Worm (Caenorhabditis elegans) whole organism, L2 larva: ENCODE results near the gene attf-2.
A peak's percentile ranks its signal among the peaks of the same experiment; 100 is the strongest.

Experiments used
- C34F6.9 ChIP-seq: fragments of 150-350 bp; optimal IDR thresholded peaks from 2 replicates; lab custom pipeline; 2014; ENCODE audit warnings: missing biosample characterization, missing genetic modification characterization
- R02D3.7 ChIP-seq: fragments of 150-350 bp; optimal IDR thresholded peaks from 2 replicates; lab custom pipeline; 2014; ENCODE audit warnings: missing biosample characterization, missing genetic modification characterization
- ZK546.5 ChIP-seq: sonication (generic microtip); optimal IDR thresholded peaks from 2 replicates; lab custom pipeline; 2017; ENCODE audit warnings: missing biosample characterization, missing genetic modification characterization
- alr-1 ChIP-seq: fragments of 150-350 bp; optimal IDR thresholded peaks from 2 replicates; lab custom pipeline; 2014; ENCODE audit warnings: missing biosample characterization, missing genetic modification characterization
- aly-2 ChIP-seq: fragments of 150-350 bp; optimal IDR thresholded peaks from 2 replicates; lab custom pipeline; 2014; ENCODE audit warnings: missing biosample characterization, missing genetic modification characterization
- blmp-1 ChIP-seq: sonication (generic microtip); optimal IDR thresholded peaks from 2 replicates; lab custom pipeline; 2017; ENCODE audit warnings: missing genetic modification characterization, mild to moderate bottlenecking, missing compliant biosample characterization, antibody characterized with exemption, moderate library complexity; ENCODE audit not compliant: insufficient read depth
- ceh-16 ChIP-seq: fragments of 150-350 bp; optimal IDR thresholded peaks from 2 replicates; lab custom pipeline; 2014; ENCODE audit warnings: missing biosample characterization, missing genetic modification characterization
- ceh-82 ChIP-seq: fragments of 150-350 bp; optimal IDR thresholded peaks from 2 replicates; lab custom pipeline; 2014; ENCODE audit warnings: missing biosample characterization, missing genetic modification characterization
- crh-2 ChIP-seq: sonication (generic microtip); optimal IDR thresholded peaks from 2 replicates; lab custom pipeline; 2017; ENCODE audit warnings: missing biosample characterization, missing genetic modification characterization
- egl-27 ChIP-seq: sonication (generic microtip); optimal IDR thresholded peaks from 3 replicates; lab custom pipeline; 2017; ENCODE audit warnings: missing biosample characterization, missing genetic modification reagents, missing genetic modification characterization
- elt-3 ChIP-seq: sonication (generic microtip); optimal IDR thresholded peaks from 2 replicates; lab custom pipeline; 2017; ENCODE audit warnings: missing biosample characterization, missing genetic modification characterization
- fos-1 ChIP-seq: fragments of 150-350 bp; optimal IDR thresholded peaks from 2 replicates; lab custom pipeline; 2014; ENCODE audit warnings: missing biosample characterization, missing genetic modification characterization
- gmeb-1 ChIP-seq: fragments of 150-350 bp; optimal IDR thresholded peaks from 2 replicates; lab custom pipeline; 2014; ENCODE audit warnings: missing biosample characterization, missing genetic modification characterization
- lin-11 ChIP-seq: fragments of 150-350 bp; sonication (generic microtip); optimal IDR thresholded peaks from 2 replicates; lab custom pipeline; 2014; ENCODE audit warnings: missing biosample characterization, missing genetic modification characterization, inconsistent platforms, mixed read lengths
- lin-13 ChIP-seq: fragments of 150-350 bp; optimal IDR thresholded peaks from 2 replicates; lab custom pipeline; 2014; ENCODE audit warnings: missing biosample characterization, missing genetic modification reagents, missing genetic modification characterization
- lin-39 ChIP-seq: fragments of 150-350 bp; optimal IDR thresholded peaks from 2 replicates; lab custom pipeline; 2014; ENCODE audit warnings: missing biosample characterization, missing genetic modification reagents, missing genetic modification characterization
- mab-5 ChIP-seq: fragments of 150-350 bp; optimal IDR thresholded peaks from 2 replicates; lab custom pipeline; 2014; ENCODE audit warnings: missing biosample characterization, missing genetic modification characterization
- nhr-10 ChIP-seq: sonication (generic microtip); optimal IDR thresholded peaks from 2 replicates; lab custom pipeline; 2017; ENCODE audit warnings: missing biosample characterization, missing genetic modification characterization
- nhr-11 ChIP-seq: fragments of 150-350 bp; optimal IDR thresholded peaks from 2 replicates; lab custom pipeline; 2014; ENCODE audit warnings: missing biosample characterization, missing genetic modification characterization
- nhr-21 ChIP-seq: fragments of 150-350 bp; optimal IDR thresholded peaks from 2 replicates; lab custom pipeline; 2014; ENCODE audit warnings: missing biosample characterization, missing genetic modification characterization
- nhr-23 ChIP-seq: fragments of 150-350 bp; optimal IDR thresholded peaks from 2 replicates; lab custom pipeline; 2014; ENCODE audit warnings: missing biosample characterization, missing genetic modification reagents, missing genetic modification characterization
- nhr-237 ChIP-seq: fragments of 150-350 bp; optimal IDR thresholded peaks from 2 replicates; lab custom pipeline; 2014; ENCODE audit warnings: missing biosample characterization, missing genetic modification characterization
- nhr-25 ChIP-seq: fragments of 150-350 bp; sonication (generic microtip); optimal IDR thresholded peaks from 3 replicates; lab custom pipeline; 2014; ENCODE audit warnings: missing biosample characterization, missing genetic modification characterization
- nhr-77 ChIP-seq: fragments of 150-350 bp; optimal IDR thresholded peaks from 2 replicates; lab custom pipeline; 2014; ENCODE audit warnings: missing biosample characterization, missing genetic modification characterization
- peb-1 ChIP-seq: fragments of 150-350 bp; optimal IDR thresholded peaks from 2 replicates; lab custom pipeline; 2014; ENCODE audit warnings: missing biosample characterization, missing genetic modification characterization
- sma-3 ChIP-seq: sonication (generic microtip); optimal IDR thresholded peaks from 2 replicates; lab custom pipeline; 2016; ENCODE audit warnings: missing genetic modification reagents, missing genetic modification characterization, missing compliant biosample characterization
- sma-9 ChIP-seq, 2 experiments: fragments of 150-350 bp in 1 of 2; sonication (generic microtip) in 1 of 2; optimal IDR thresholded peaks; 2 replicates each; lab custom pipeline; 2014 to 2016; ENCODE audit warnings: missing genetic modification characterization in 2 of 2, mild to moderate bottlenecking in 1 of 2, missing biosample characterization in 1 of 2, missing compliant biosample characterization in 1 of 2, missing genetic modification reagents in 1 of 2, moderate library complexity in 1 of 2
- unc-39 ChIP-seq: fragments of 150-350 bp; optimal IDR thresholded peaks from 2 replicates; lab custom pipeline; 2014; ENCODE audit warnings: missing biosample characterization, missing genetic modification characterization
- unc-55 ChIP-seq: fragments of 150-350 bp; sonication (generic microtip); optimal IDR thresholded peaks from 3 replicates; lab custom pipeline; 2014; ENCODE audit warnings: missing biosample characterization, missing genetic modification reagents, missing genetic modification characterization
- unc-62 ChIP-seq: fragments of 150-350 bp; optimal IDR thresholded peaks from 2 replicates; lab custom pipeline; 2014; ENCODE audit warnings: missing biosample characterization, missing genetic modification reagents, missing genetic modification characterization
- zag-1 ChIP-seq: fragments of 150-350 bp; optimal IDR thresholded peaks from 2 replicates; lab custom pipeline; 2014; ENCODE audit warnings: missing biosample characterization, missing genetic modification characterization
- ztf-4 ChIP-seq: fragments of 150-350 bp; optimal IDR thresholded peaks from 2 replicates; lab custom pipeline; 2014; ENCODE audit warnings: missing biosample characterization, missing genetic modification characterization

attf-2 gene

DNA sequence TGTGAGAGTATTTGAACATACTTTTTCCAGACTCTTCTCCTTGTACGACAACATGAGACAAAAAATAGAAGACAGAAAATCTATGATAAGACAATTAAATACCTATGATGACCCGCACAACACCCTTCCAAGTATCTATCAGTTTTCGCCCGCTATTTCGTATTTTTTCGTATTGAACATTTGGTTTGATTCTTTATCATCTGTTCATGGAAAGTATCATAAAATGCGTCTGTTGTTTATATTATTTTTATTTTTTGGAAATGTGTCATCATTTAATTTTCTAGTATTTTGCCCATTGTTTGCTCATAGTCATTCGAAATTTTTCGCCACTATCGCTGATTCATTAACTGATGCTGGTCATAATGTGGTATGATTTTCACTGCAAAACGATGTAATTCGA is 38.8 kb downstream of the attf-2 start, which contains the start of gene ugt-39:
Gene ugt-39 (plus strand): TSS at position 54 of the 400 bp plus-strand sequence.
- TF ChIP-seq unc-62 (GFP tag; lab: Kevin White, UChicago) (no peak), unc-39 (no peak), nhr-77 (tag; lab: Kevin White, UChicago) (no peak), sma-9 (GFP tag; optimal IDR thresholded peaks at IDR 0.05; lab: Kevin White, UChicago) (peak; percentile 51), sma-9 (tag; optimal IDR thresholded peaks at IDR 0.05; lab: Kevin White, UChicago) (no peak), zag-1 (tag; lab: Kevin White, UChicago) (no peak), sma-3 (GFP tag; lab: Kevin White, UChicago) (peak; percentile 1), blmp-1 (tag; lab: Kevin White, UChicago) (no peak), peb-1 (tag; lab: Kevin White, UChicago) (no peak), fos-1 (tag; lab: Kevin White, UChicago) (peak; percentile 58)

DNA sequence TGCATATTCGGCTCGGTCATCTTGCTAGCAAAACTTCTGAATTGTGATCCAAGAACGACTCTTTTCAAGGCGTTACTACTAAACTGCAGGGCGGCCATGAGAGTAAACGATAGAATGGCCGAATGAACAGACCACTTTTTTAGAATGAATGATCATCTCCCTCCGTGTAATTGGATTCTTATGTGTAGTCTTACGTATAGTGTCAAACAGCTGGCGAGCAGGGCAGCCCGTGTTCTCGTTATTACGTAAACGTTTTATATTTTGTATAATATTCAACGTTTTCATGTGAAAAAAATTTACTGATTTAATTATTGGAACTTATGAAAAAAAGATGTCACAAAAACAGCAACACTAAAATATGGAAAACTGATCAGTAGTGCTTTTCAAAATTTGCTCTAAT is 39.9 kb downstream of the attf-2 start, which contains the start of gene F10D2.10:
Gene F10D2.10 (minus strand): TSS at position 101 of the 400 bp plus-strand sequence.
- TF ChIP-seq elt-3 (tag; lab: Kevin White, UChicago) (no peak), C34F6.9 (no peak), unc-62 (GFP tag; lab: Kevin White, UChicago) (no peak), lin-39 (no peak), egl-27 (tag; lab: Kevin White, UChicago) (no peak), unc-55 (GFP tag; lab: Kevin White, UChicago) (no peak), nhr-21 (no peak), ZK546.5 (tag; lab: Kevin White, UChicago) (no peak), ceh-82 (tag; lab: Kevin White, UChicago) (no peak)

DNA sequence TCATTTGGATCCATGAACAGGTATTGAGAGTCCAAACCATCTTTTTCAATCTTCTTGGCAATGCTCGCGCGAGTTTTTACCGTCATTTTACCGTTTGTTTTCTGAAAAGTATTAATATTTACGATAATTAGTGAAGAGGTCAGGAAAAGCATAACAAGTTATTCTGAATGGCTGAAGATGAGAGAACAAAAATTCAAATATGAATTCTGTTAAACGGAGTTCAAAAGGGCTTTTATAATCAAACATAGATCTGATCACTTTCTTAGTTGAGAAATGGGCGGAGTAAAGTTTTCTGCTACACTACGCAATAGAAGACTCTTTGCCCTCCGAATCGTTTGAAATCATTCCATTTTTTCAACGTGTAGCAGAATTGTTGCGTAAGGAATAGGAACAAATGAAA is 42.9 kb downstream of the attf-2 start, which contains the start of gene fat-7:
Gene fat-7 (minus strand): TSS at position 101 of the 400 bp plus-strand sequence.
- TF ChIP-seq lin-11 (tag; lab: Kevin White, UChicago) (no peak), lin-13 (no peak), R02D3.7 (tag; lab: Kevin White, UChicago) (no peak), ceh-16 (tag; lab: Kevin White, UChicago) (no peak), ztf-4 (tag; lab: Kevin White, UChicago) (no peak), peb-1 (tag; lab: Kevin White, UChicago) (no peak)

DNA sequence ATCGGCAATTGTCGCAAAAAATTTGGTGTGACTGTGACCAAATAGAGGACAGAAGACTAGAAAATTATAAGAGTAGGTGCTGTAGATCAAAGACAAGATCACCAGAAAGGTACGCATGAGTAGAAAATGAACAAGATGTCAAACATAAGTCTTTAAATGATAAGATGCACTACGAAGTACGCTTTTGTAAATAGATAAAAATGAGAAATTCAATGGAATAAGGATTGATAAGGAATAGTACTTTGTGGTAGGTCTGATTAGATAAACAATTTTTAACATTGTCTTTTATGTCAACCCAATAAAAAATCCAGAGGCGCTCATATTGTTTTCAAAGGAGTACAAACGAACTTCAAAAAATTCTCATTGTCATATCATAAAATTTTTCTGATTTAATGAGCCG is 45.4 kb downstream of the attf-2 start, which contains the start of gene F10D2.8:
Gene F10D2.8 (minus strand): TSS at position 145 of the 400 bp plus-strand sequence.
- TF ChIP-seq nhr-77 (tag; lab: Kevin White, UChicago) (no peak), nhr-11 (no peak), blmp-1 (tag; lab: Kevin White, UChicago) (no peak), ztf-4 (tag; lab: Kevin White, UChicago) (no peak), alr-1 (no peak), elt-3 (tag; lab: Kevin White, UChicago) (no peak), sma-9 (GFP tag; optimal IDR thresholded peaks at IDR 0.05; lab: Kevin White, UChicago) (no peak), sma-9 (tag; optimal IDR thresholded peaks at IDR 0.05; lab: Kevin White, UChicago) (no peak), nhr-21 (no peak), mab-5 (no peak), fos-1 (tag; lab: Kevin White, UChicago) (peak; percentile 77), C34F6.9 (no peak), gmeb-1 (tag; lab: Kevin White, UChicago) (peak; percentile 6), crh-2 (no peak)

ce11 chrV:7147370-7147769 is 48.6 kb downstream of the attf-2 start, which contains the start of gene ugt-38:
Gene ugt-38 (minus strand): TSS chrV:7147470.
- TF ChIP-seq nhr-23 = no peak
- TF ChIP-seq zag-1 (tag; lab: Kevin White, UChicago) = no peak
- TF ChIP-seq aly-2 (tag; lab: Kevin White, UChicago) = no peak
- no peak for TF ChIP-seq unc-55 (GFP tag; lab: Kevin White, UChicago)
- TF ChIP-seq unc-39 = no peak
- TF ChIP-seq nhr-237 (tag; lab: Kevin White, UChicago) = no peak
- no peak for TF ChIP-seq C34F6.9
- no peak for TF ChIP-seq nhr-10
- TF ChIP-seq ceh-16 (tag; lab: Kevin White, UChicago) = no peak
- TF ChIP-seq blmp-1 (tag; lab: Kevin White, UChicago) = no peak
- no peak for TF ChIP-seq nhr-77 (tag; lab: Kevin White, UChicago)
- TF ChIP-seq nhr-25 = no peak
